Worm (Caenorhabditis elegans) whole organism, L4/young adult: ENCODE results near the gene srw-4.

Experiments used
- dao-5 ChIP-seq: sonication (generic microtip); optimal IDR thresholded peaks from 2 replicates; lab custom pipeline; 2016; ENCODE audit warnings: missing genotype, missing genetic modification characterization, moderate library complexity, missing compliant biosample characterization
- him-1 ChIP-seq: sonication (generic microtip); optimal IDR thresholded peaks from 2 replicates; lab custom pipeline; 2016; ENCODE audit warnings: missing genotype, missing genetic modification reagents, missing genetic modification characterization, missing compliant biosample characterization

DNA sequence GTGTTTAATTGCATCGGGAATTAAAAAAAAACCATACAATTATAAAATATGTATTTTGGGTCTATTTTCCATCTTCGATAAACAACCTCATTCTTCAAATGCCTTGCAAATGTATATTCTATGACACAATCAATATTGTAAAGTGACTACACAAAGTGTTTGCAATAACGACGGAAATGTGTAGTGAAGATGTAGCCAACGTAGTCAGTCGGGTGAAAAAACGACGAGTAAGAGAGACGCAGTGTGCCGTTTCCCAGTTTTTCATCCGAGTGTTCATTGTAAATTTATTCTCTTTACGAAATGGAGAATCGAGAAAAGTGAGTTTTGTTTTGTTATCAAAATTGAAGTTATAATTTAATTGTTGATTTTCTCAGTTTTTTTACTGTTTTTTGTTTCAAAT lies 3.3 kb upstream of the srw-4 start, which contains the start of gene F37B4.15:
- TF ChIP-seq dao-5 (tag; lab: Kevin White, UChicago) = no peak
- no peak for TF ChIP-seq him-1 (tag; lab: Kevin White, UChicago)
